Fruit fly (Drosophila melanogaster) whole organism, larva: ENCODE results near the gene Trim9.

Source experiments
- noc ChIP-seq: fragments of 200-800 bp; sonication (Bioruptor generic); optimal IDR thresholded peaks from 3 replicates; lab custom pipeline; 2019; ENCODE audit warnings: missing biosample characterization, mild to moderate bottlenecking, missing genetic modification characterization, moderate library complexity

Gene Trim9

DNA sequence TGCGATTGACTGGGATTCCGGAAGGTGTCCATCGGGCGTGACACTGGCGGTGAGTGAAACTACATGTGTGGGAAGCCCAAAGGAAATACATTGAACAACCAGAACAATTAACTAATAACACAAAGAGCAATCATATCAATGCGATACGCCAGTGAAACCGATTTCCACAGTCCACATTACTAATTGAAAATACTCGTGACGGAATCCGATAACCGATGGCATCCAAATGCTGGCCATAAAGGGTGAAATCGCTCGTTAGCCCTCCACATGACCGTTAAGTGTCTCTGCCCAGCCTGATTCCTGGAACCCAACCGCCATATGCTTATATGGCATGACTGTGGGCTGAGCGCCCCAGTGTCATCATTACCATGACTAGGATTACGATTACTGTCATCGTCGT lies 93.7 kb downstream of the Trim9 start, which contains the start of gene CG7329:
Gene CG7329, minus strand, starts transcription at position 101 of the 400 bp plus-strand sequence.
- no peak for TF ChIP-seq noc

DNA sequence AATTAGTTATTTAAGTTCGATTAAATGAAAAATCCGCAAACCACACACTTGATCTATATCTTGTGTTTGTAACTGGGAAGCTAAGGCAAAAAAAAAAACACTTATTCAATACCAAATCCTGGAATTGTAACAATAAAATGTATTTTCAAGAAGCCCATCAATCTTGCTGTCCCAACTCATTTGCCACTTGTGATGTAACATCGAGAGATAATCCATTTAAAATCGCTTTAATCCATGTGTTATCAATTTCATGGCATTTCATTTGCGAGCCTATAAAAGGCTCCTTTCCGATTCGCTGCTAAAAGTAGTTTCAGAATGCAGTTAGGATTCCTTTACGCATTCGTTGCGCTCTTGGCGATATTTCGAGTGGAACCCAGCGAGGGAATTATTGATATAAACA lies 94.9 kb downstream of the Trim9 start, which contains the start of gene CG31872:
Gene CG31872, plus strand, starts transcription at position 301 of the 400 bp plus-strand sequence.
- no peak for TF ChIP-seq noc

DNA sequence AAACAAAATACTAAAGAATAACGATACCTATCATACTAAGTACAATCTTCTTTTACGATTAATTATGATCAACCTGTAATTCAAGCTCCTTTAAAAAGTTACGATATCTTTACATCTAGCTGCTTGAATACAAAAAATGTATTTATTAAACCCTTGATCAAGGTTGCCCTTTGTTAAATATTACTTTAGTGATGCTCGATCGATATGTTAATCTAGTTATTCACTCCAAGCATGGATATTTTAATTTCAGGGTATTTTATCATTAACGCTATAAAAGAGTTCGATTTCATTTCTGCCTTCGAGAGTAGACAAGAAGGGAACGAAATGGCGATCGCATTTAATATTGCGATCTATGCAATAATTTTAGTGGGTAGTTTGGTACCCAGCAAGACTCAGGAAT lies 99.0 kb downstream of the Trim9 start, which contains the start of gene CG18284:
Gene CG18284, plus strand, starts transcription at position 301 of the 400 bp plus-strand sequence.
- no peak for TF ChIP-seq noc

DNA sequence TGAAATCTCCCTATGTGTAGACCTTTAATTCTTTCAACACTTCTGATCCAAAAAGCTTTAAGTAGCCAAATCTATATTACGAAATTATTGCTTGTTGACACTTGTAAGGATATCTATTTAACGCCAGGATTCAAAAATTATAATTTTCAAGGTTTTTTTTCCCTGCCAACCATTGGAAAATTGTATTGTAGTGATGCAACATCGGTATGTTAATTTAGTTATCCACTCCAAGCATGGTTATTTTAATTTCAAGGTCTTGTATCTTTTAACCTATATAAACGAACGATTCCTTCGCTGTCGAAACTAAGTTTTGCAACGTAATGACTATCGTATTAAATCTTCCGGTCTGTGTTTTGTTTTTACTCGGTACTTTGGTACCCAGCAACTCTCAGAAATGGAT lies 101.4 kb downstream of the Trim9 start, which contains the start of gene CG17097:
Gene CG17097, plus strand, starts transcription at position 301 of the 400 bp plus-strand sequence.
- TF ChIP-seq noc: no peak

DNA sequence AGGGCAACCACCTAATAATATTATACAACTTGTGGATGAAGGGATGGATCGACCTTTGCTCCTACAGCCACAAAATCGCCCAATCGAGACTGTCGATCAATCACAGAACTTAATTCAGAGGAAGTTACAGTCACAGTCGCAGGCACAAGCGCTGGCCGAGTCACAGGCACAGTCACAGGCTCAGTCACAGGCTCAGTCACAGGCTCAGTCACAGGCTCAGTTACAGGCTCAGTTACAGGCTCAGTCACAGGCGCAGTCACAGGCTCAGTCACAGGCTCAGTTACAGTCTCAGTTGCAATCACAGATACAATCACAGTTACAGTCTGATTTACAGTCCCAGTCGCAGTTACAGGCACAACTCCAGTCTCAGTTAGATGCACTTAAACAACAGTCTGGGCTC lies 102.0 kb downstream of the Trim9 start:
- no peak for TF ChIP-seq noc

DNA sequence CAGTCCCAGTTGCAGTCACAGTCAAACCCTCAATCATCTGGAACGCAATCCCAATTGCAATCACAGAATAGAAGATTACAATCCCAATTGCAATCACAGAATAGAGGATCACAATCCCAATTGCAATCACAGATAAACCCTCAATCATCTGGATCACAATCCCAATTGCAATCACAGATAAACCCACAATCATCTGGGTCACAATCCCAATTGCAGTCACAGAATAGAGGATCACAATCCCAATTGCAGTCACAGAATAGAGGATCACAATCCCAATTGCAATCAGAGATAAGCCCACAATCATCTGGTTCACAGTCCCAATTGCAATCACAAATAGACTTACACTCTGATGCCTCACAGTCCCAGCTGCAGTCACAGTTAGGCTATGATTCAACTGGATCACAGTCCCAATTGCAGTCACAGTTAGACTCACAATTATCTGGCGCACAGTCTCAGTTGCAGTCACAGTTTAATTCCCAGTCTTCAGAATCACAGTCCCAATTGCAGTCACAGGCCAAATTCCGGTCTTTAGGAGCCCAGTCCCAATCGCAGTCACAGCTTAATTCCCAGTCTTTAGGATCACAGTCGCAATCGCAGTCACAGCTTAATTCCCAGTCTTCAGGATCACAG lies 103.2 kb downstream of the Trim9 start:
- TF ChIP-seq noc: no peak

DNA sequence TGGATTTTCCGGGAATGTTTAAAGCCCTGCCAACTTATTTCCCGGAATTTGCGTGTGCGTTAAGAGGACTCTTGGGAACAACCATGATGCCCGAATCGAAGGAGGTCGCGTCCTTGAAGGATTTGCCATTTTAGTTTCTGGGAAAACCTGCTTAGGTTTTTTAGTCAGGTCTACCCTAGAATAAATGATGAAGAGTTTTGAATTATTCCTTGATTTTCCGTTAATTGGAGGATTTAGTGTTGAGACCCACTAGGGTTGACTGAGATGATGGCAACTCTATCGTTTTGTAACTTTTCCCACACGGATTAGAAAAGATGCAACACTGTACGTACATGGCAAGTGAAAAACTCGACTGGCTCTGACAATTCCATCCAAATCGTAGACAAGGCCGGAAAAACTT lies 106.6 kb downstream of the Trim9 start, which contains the start of gene dbf:
Gene dbf, plus strand, starts transcription at position 301 of the 400 bp plus-strand sequence.
- TF ChIP-seq noc: no peak

DNA sequence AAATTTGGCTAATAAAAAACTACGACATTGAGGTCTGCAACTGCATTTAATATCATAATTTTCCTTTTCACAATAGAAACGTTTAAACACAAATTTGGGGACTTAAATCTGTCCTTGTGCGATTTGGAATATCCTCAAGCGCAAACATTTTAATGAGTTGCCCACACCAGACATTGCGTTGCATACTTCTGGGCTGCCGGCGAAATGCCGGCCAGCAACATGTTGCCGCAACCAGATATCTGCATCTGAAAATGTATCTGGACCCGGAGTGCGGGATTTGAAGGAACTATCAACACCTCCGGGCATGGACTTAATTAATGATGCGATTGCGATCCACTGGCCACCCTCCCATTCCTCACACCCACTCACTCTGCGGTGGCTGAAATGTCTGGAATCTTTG lies 109.8 kb downstream of the Trim9 start:
- TF ChIP-seq noc: no peak

DNA sequence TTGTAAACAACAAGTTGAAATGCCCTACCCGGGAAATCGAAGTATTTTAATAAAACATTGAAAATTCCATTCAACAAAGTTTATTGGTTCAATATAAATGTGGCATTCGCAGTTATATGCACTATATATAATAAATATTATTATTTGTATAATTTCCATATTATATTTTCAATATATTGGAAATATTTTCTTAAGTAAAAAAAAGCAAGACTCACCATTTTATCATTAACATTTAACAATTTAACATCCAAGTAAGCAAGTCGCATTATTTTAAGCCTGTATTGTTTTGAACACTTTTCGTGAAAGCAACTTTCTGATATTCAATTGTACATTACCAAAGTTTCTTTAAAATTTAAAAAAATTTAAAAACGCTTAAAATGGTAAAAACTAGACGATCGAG lies 113.3 kb downstream of the Trim9 start, which contains the start of gene CG45690:
Gene CG45690, plus strand, starts transcription at position 301 of the 400 bp plus-strand sequence.
- no peak for TF ChIP-seq noc

DNA sequence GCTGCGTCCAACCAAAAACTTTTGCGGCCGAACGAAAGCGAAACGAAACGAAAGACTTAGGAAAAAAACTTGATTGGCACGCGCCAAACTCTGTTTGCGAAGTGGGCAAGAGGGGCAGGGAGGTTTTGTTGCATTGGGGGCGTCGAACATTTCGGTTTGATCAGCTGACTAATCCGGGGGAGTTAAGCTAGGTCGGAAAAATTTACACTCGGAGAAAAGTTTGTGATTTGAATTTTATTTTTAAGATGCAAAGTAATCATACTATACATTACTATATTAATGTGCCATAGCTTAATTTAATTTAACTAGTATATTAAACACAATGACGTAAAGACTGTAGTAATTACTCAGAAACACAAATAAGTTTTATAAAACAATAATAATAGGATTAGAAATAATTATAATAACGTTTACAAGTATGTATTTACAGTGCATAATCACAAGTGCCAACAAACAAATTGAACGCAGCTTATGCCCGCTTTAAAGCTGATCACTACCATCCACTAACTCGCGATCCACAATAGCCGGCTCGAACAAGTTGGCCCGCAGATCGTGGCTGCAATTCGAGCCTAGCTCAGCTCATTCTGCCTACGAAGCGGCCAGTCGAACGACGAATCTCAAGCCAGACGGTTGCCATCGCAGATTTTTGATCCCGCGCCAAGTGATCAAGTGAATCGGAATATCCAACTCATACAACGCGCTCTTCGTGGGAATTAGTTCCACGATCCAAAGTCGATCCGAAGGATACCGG lies 117.0 kb downstream of the Trim9 start, which contains the start of gene CG31871:
Gene CG31871, plus strand, starts transcription at position 592 of the 751 bp plus-strand sequence.
- TF ChIP-seq noc: peak; percentile 17

DNA sequence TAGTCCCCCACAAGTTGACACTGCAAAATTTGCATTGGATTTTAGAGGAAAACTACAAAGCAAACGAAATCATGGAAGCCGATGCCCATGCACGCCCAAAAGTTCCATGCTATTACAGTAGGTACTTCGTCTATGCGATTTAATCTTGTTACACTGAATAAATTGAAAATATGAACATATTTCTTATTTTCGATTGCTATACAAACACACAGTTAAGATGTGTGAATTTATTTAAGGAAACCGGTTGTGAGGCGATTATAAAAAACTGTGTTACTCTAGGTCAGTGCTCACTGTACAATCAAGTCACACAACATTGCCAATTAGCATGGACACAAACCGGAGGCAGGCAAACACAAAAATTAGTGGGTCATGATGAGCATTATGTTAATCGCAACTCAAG lies 120.9 kb downstream of the Trim9 start:
- peak; percentile 57 for TF ChIP-seq noc

DNA sequence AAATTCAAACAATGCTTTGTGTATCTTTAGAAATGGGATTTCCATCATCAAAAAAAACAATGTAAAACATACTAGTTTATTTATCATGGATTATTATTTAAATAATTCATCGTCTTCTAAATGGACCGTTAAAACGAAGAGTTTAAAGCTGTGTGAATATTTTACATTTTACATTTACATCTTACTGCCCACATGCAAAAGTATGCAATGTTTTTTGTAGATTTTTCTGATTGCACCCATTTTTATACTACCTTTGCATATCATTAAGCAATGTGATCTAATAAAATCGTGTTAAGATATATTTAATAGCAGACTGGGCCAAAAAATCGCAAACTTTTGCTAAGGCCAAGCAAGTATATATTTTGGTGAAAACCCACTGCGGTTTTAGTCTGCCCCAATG lies 126.8 kb downstream of the Trim9 start:
- no peak for TF ChIP-seq noc

DNA sequence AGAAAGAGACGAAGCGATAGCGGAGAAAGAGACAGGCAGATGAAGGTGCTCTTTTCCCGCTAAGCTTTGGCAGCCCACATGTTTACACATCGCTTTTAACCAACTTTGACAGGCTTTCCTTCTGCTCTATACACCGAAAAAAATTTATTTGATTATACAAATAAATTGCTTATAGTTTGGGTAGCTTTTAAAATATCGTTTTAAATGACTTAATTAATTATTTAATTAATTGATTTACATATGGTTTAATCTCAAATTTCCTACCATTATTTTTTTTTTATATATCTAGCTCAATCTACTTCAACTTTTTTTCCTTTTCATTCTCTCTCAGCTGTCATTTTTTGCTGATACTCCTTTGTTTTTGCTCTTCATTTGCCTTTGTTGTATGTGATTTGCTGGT lies 128.3 kb downstream of the Trim9 start:
- no peak for TF ChIP-seq noc

DNA sequence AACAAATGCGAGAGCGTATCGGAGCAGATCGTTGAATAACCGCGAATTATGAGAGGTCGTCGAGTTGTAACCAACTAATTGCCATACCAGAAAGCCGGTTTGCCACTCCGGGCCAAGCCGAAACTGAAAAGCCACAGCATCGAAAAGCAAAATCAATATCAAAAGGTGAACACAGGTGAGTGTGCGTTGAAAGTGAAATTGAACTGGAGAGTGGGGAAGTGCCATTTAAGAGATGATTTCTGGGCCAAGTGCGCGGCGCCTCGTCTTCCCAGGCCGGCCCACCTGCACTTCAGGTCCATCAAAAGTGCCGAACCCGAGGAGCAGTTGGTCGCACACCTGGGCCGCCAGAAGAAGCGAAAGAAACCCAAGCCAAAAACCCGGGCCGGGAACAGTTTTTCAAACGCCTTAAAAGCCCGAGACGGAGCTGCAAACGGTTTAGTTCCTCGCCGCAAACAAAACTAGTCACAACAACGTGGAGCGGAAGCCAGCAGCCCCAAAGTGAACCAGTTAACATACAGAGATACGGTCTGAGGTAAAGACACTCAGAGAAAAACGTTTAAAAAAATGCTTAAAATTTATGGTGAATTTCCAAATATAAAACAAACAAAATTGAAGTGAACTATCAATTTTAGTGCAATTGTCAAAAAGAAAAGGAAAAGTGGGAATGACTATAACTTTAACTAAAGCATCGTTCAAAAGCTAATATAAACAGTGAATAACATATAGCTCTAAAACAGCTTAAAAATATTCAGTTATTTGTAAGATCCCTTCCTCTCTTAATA lies 132.4 kb downstream of the Trim9 start, which contains the start of gene CG17104:
Gene CG17104, plus strand, starts transcription at position 266 of the 782 bp plus-strand sequence.
- peak; percentile 38 for TF ChIP-seq noc
